Worm (Caenorhabditis elegans): Measurements from ENCODE around the gene mtg-1.

ce11 chrIII:1580142-1580541 lies 46.6 kb downstream of the mtg-1 start:
- TF ChIP-seq unc-62 (GFP tag; optimal IDR thresholded peaks at IDR 0.05) (no peak), F23B12.7 (tag; optimal IDR thresholded peaks at IDR 0.05; ENCODE audit: insufficient read depth) (no peak), lsy-27 (tag; optimal IDR thresholded peaks at IDR 0.05; ENCODE audit: borderline replicate concordance, insufficient read depth) (no peak), ztf-25 (GFP tag; IDR thresholded peaks at IDR 0.05) (no peak), ztf-22 (GFP tag; optimal IDR thresholded peaks at IDR 0.05) (no peak), cebp-2 (GFP tag; IDR thresholded peaks at IDR 0.05) (no peak), D2030.7 (GFP tag; IDR thresholded peaks at IDR 0.05) (no peak), hsf-1 (GFP tag; IDR thresholded peaks at IDR 0.05) (no peak), zfh-2 (GFP tag; conservative IDR thresholded peaks at IDR 0.05) (no peak)

Data from whole organism, young adult.